Fruit fly (Drosophila melanogaster): ENCODE measurements around the gene CG33764.

CG33764 gene

dm6 chr3L:4239442-4240322 lies 27.6 kb downstream of the CG33764 start, which contains the start of gene Sqor (continued):
- TF ChIP-seq CG10209 (GFP tag; optimal IDR thresholded peaks at IDR 0.05) (peak; percentile 89), CG2875 (GFP tag; optimal IDR thresholded peaks at IDR 0.05) (peak; percentile 31), Jarid2 (GFP tag; optimal IDR thresholded peaks at IDR 0.05) (peak; percentile 54), bsh (GFP tag; optimal IDR thresholded peaks at IDR 0.05) (peak; percentile 66 to 93), CG11723 (GFP tag; optimal IDR thresholded peaks at IDR 0.05) (peak; percentile 82), CG2202 (tag; optimal IDR thresholded peaks at IDR 0.05) (peak; percentile 43), CG9609 (GFP tag; optimal IDR thresholded peaks at IDR 0.05) (peak; percentile 89), CG11093 (GFP tag; IDR thresholded peaks at IDR 0.05) (peak; percentile 57; the same call in 1 of the 3 replicates), crc (GFP tag; optimal IDR thresholded peaks at IDR 0.05) (peak; percentile 86), ken (GFP tag; IDR thresholded peaks at IDR 0.05) (peak; percentile 57), wek (GFP tag; optimal IDR thresholded peaks at IDR 0.05) (peak; percentile 58), CG17361 (GFP tag; IDR thresholded peaks at IDR 0.05) (peak; percentile 95), CG32532 (GFP tag; IDR thresholded peaks at IDR 0.05) (peak; percentile 85), CG12744 (GFP tag; optimal IDR thresholded peaks at IDR 0.05) (peak; percentile 65), zen2 (GFP tag; IDR thresholded peaks at IDR 0.05; ENCODE audit: partially characterized antibody) (no peak), CG8478 (optimal IDR thresholded peaks at IDR 0.05) (no peak), zfh2 (GFP tag; optimal IDR thresholded peaks at IDR 0.05) (peak; percentile 93), Poxn (GFP tag; IDR thresholded peaks at IDR 0.05) (peak; percentile 61), CG1603 (tag; optimal IDR thresholded peaks at IDR 0.05) (peak; percentile 89), Camta (GFP tag; optimal IDR thresholded peaks at IDR 0.05) (peak; percentile 73), kah (GFP tag; optimal IDR thresholded peaks at IDR 0.05) (peak; percentile 44), crol (GFP tag; IDR thresholded peaks at IDR 0.05) (no peak), bbx (GFP tag; IDR thresholded peaks at IDR 0.05; ENCODE audit: partially characterized antibody) (no peak), da (GFP tag; optimal IDR thresholded peaks at IDR 0.05) (peak; percentile 66), luna (GFP tag; optimal IDR thresholded peaks at IDR 0.05) (peak; percentile 72), Gug (GFP tag; IDR thresholded peaks at IDR 0.05) (peak; percentile 73; the same call in 3 of the 4 replicates), ind (GFP tag; optimal IDR thresholded peaks at IDR 0.05) (peak; percentile 79), ara (GFP tag; IDR thresholded peaks at IDR 0.05) (peak; percentile 67), Aef1 (GFP tag; IDR thresholded peaks at IDR 0.05) (peak; percentile 81), Antp (GFP tag; optimal IDR thresholded peaks at IDR 0.05) (peak; percentile 91), eve (GFP tag; optimal IDR thresholded peaks at IDR 0.05) (no peak)

dm6 chr3L:4238195-4238594 lies 29.1 kb downstream of the CG33764 start:
- peak; percentile 59 for TF ChIP-seq sens (GFP tag)
- TF ChIP-seq Optix (GFP tag; IDR thresholded peaks at IDR 0.05), result no peak
- TF ChIP-seq sr (GFP tag; IDR thresholded peaks at IDR 0.05), result 0 out of 3 replicates have a peak, but pooled peaks have one; percentile 4
- peak; percentile 12; the same call in 1 of the 2 replicates for TF ChIP-seq CG4404 (GFP tag; IDR thresholded peaks at IDR 0.05)
- TF ChIP-seq aop (GFP tag; IDR thresholded peaks at IDR 0.05), result 0 out of 2 replicates have a peak, but pooled peaks have one; percentile 3
- TF ChIP-seq CG7271 (tag; optimal IDR thresholded peaks at IDR 0.05), result no peak
- no peak for TF ChIP-seq gt (GFP tag; IDR thresholded peaks at IDR 0.05)
- no peak for TF ChIP-seq CG10147 (GFP tag; optimal IDR thresholded peaks at IDR 0.05)
- peak; percentile 3; the same call in 1 of the 3 replicates for TF ChIP-seq ci (GFP tag; IDR thresholded peaks at IDR 0.05)
- peak; percentile 58 for TF ChIP-seq Ets65A (GFP tag)
